Worm (Caenorhabditis elegans) whole organism, late embryonic: ENCODE data around the gene Y69E1A.1.

Experiments
- C38D4.7 ChIP-seq: fragments of 200-800 bp; sonication (Bioruptor generic); optimal IDR thresholded peaks from 2 replicates; lab custom pipeline; 2018; ENCODE audit warnings: mild to moderate bottlenecking, missing genetic modification characterization, moderate library complexity, missing compliant biosample characterization
- K09A11.1 ChIP-seq: sonication (generic microtip); optimal IDR thresholded peaks from 2 replicates; lab custom pipeline; 2017; ENCODE audit warnings: antibody characterized with exemption, mild to moderate bottlenecking, missing genetic modification characterization, missing compliant biosample characterization; ENCODE audit not compliant: insufficient read depth
- T23F11.4 ChIP-seq: fragments of 200-800 bp; sonication (Bioruptor generic); optimal IDR thresholded peaks from 2 replicates; lab custom pipeline; 2018; ENCODE audit warnings: mild to moderate bottlenecking, missing genetic modification characterization, missing compliant biosample characterization
- ahr-1 ChIP-seq: sonication (generic microtip); optimal IDR thresholded peaks from 2 replicates; lab custom pipeline; 2016; ENCODE audit warnings: missing genetic modification characterization, missing compliant biosample characterization
- ama-1 ChIP-seq: fragments of 150-350 bp; optimal IDR thresholded peaks from 2 replicates; lab custom pipeline; 2014
- ceh-14 ChIP-seq: sonication (generic microtip); optimal IDR thresholded peaks from 2 replicates; lab custom pipeline; 2016; ENCODE audit warnings: missing genotype, missing genetic modification characterization, missing compliant biosample characterization
- ceh-18 ChIP-seq: sonication (generic microtip); optimal IDR thresholded peaks from 2 replicates; lab custom pipeline; 2016; ENCODE audit warnings: missing genetic modification characterization, missing compliant biosample characterization
- ceh-24 ChIP-seq: sonication (generic microtip); optimal IDR thresholded peaks from 2 replicates; lab custom pipeline; 2016; ENCODE audit warnings: mild to moderate bottlenecking, missing genetic modification characterization, missing compliant biosample characterization
- ceh-30 ChIP-seq: fragments of 150-350 bp; optimal IDR thresholded peaks from 2 replicates; lab custom pipeline; 2014; ENCODE audit warnings: missing biosample characterization, missing genetic modification characterization
- ceh-34 ChIP-seq: sonication (generic microtip); optimal IDR thresholded peaks from 2 replicates; lab custom pipeline; 2016; ENCODE audit warnings: mild to moderate bottlenecking, missing genetic modification characterization, missing compliant biosample characterization
- ceh-6 ChIP-seq: fragments of 200-800 bp; sonication (Bioruptor generic); optimal IDR thresholded peaks from 2 replicates; lab custom pipeline; 2018; ENCODE audit warnings: mild to moderate bottlenecking, missing genetic modification characterization, missing compliant biosample characterization
- ceh-9 ChIP-seq: sonication (generic microtip); optimal IDR thresholded peaks from 2 replicates; lab custom pipeline; 2016; ENCODE audit warnings: mild to moderate bottlenecking, missing genetic modification characterization, inconsistent platforms, missing compliant biosample characterization
- che-1 ChIP-seq: sonication (generic microtip); optimal IDR thresholded peaks from 2 replicates; lab custom pipeline; 2016; ENCODE audit warnings: mild to moderate bottlenecking, missing genetic modification characterization, missing compliant biosample characterization
- dve-1 ChIP-seq: sonication (generic microtip); optimal IDR thresholded peaks from 2 replicates; lab custom pipeline; 2017; ENCODE audit warnings: antibody characterized with exemption, mild to moderate bottlenecking, missing genetic modification characterization, missing compliant biosample characterization
- elt-2 ChIP-seq: sonication (generic microtip); optimal IDR thresholded peaks from 2 replicates; lab custom pipeline; 2016; ENCODE audit warnings: missing genetic modification reagents, missing genetic modification characterization, missing compliant biosample characterization
- ets-4 ChIP-seq: sonication (generic microtip); optimal IDR thresholded peaks from 2 replicates; lab custom pipeline; 2016; ENCODE audit warnings: missing genetic modification characterization, missing compliant biosample characterization
- fkh-6 ChIP-seq: sonication (generic microtip); optimal IDR thresholded peaks from 2 replicates; lab custom pipeline; 2016; ENCODE audit warnings: missing genetic modification characterization, missing compliant biosample characterization
- gmeb-2 ChIP-seq: sonication (generic microtip); optimal IDR thresholded peaks from 2 replicates; lab custom pipeline; 2016; ENCODE audit warnings: missing genetic modification characterization, inconsistent platforms, missing compliant biosample characterization
- hlh-30 ChIP-seq: sonication (generic microtip); optimal IDR thresholded peaks from 2 replicates; lab custom pipeline; 2017; ENCODE audit warnings: antibody characterized with exemption, missing genetic modification characterization, missing compliant biosample characterization; ENCODE audit not compliant: insufficient read depth
- hlh-8 ChIP-seq: sonication (generic microtip); optimal IDR thresholded peaks from 2 replicates; lab custom pipeline; 2016; ENCODE audit warnings: missing genotype, missing genetic modification characterization, missing compliant biosample characterization
- nhr-232 ChIP-seq: sonication (generic microtip); optimal IDR thresholded peaks from 2 replicates; lab custom pipeline; 2016; ENCODE audit warnings: missing genetic modification characterization, missing compliant biosample characterization
- npax-4 ChIP-seq: sonication (generic microtip); optimal IDR thresholded peaks from 2 replicates; lab custom pipeline; 2016; ENCODE audit warnings: missing genetic modification characterization, missing compliant biosample characterization
- odd-2 ChIP-seq: sonication (generic microtip); optimal IDR thresholded peaks from 2 replicates; lab custom pipeline; 2017; ENCODE audit warnings: antibody characterized with exemption, mild to moderate bottlenecking, missing genetic modification characterization, missing compliant biosample characterization
- pax-1 ChIP-seq: fragments of 150-350 bp; optimal IDR thresholded peaks from 2 replicates; lab custom pipeline; 2014; ENCODE audit warnings: missing biosample characterization, missing genetic modification characterization
- pha-2 ChIP-seq: sonication (generic microtip); optimal IDR thresholded peaks from 2 replicates; lab custom pipeline; 2017; ENCODE audit warnings: mild to moderate bottlenecking, missing genetic modification characterization, missing compliant biosample characterization
- pha-4 ChIP-seq: fragments of 150-350 bp; optimal IDR thresholded peaks from 2 replicates; lab custom pipeline; 2018; ENCODE audit warnings: missing biosample characterization, missing genetic modification reagents, missing genetic modification characterization
- pqm-1 ChIP-seq: sonication (generic microtip); optimal IDR thresholded peaks from 2 replicates; lab custom pipeline; 2016; ENCODE audit warnings: missing genetic modification characterization, missing compliant biosample characterization
- pros-1 ChIP-seq: fragments of 150-350 bp; optimal IDR thresholded peaks from 2 replicates; lab custom pipeline; 2014; ENCODE audit warnings: missing biosample characterization, missing genetic modification reagents, missing genetic modification characterization
- ref-2 ChIP-seq: sonication (generic microtip); optimal IDR thresholded peaks from 2 replicates; lab custom pipeline; 2016; ENCODE audit warnings: missing genetic modification characterization, missing compliant biosample characterization
- rnt-1 ChIP-seq: sonication (generic microtip); optimal IDR thresholded peaks from 2 replicates; lab custom pipeline; 2016; ENCODE audit warnings: missing genetic modification characterization, missing compliant biosample characterization
- sdc-2 ChIP-seq: sonication (generic microtip); optimal IDR thresholded peaks from 2 replicates; lab custom pipeline; 2016; ENCODE audit warnings: missing genotype, missing genetic modification characterization, missing compliant biosample characterization
- sox-4 ChIP-seq: sonication (generic microtip); optimal IDR thresholded peaks from 2 replicates; lab custom pipeline; 2017; ENCODE audit warnings: mild to moderate bottlenecking, missing genetic modification characterization, inconsistent platforms, missing compliant biosample characterization
- syd-9 ChIP-seq: sonication (generic microtip); optimal IDR thresholded peaks from 2 replicates; lab custom pipeline; 2016; ENCODE audit warnings: mild to moderate bottlenecking, missing genetic modification characterization, moderate library complexity, missing compliant biosample characterization
- tbx-7 ChIP-seq: sonication (generic microtip); optimal IDR thresholded peaks from 2 replicates; lab custom pipeline; 2016; ENCODE audit warnings: missing genotype, missing genetic modification characterization, missing compliant biosample characterization
- unc-3 ChIP-seq, 2 experiments: fragments of 200-800 bp in 1 of 2; sonication (Bioruptor generic) in 1 of 2; sonication (generic microtip) in 1 of 2; conservative IDR thresholded peaks in 1 of 2; optimal IDR thresholded peaks in 1 of 2; 2 replicates each; pipeline versions ENCODE4 v1.3.6 to Lab custom; 2016 to 2022; ENCODE audit warnings: missing compliant biosample characterization in 2 of 2, missing genetic modification characterization in 2 of 2, missing genetic modification reagents in 1 of 2
- unc-42 ChIP-seq: sonication (generic microtip); optimal IDR thresholded peaks from 2 replicates; lab custom pipeline; 2016; ENCODE audit warnings: missing genotype, missing genetic modification characterization, missing compliant biosample characterization
- zip-5 ChIP-seq: sonication (generic microtip); optimal IDR thresholded peaks from 2 replicates; lab custom pipeline; 2016; ENCODE audit warnings: missing genetic modification characterization, missing compliant biosample characterization

The Y69E1A.1 gene

DNA sequence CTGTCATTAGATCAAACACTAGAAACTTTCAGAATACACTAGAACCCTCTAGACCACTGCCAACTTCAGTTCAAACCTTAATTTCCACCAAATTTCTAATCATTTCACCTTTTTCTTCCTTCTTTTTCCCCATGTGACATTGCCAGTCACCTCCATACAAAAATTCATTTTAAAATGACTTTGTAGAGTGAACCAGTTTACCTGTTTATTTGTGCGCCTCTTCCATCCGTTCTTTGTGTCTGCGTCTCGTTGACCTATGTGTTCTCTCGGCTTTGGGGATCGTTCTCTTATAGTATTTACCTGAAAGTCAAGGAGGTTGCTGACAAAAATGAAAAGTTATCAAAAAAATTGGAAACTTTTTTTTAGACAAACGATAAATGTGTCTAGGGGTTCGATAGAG is 31.9 kb upstream of the Y69E1A.1 start:
- TF ChIP-seq sdc-2 (tag; lab: Kevin White, UChicago) (no peak), C38D4.7 (GFP tag; lab: Kevin White, UChicago) (no peak), rnt-1 (tag; lab: Kevin White, UChicago) (no peak), che-1 (tag; lab: Kevin White, UChicago) (no peak)

DNA sequence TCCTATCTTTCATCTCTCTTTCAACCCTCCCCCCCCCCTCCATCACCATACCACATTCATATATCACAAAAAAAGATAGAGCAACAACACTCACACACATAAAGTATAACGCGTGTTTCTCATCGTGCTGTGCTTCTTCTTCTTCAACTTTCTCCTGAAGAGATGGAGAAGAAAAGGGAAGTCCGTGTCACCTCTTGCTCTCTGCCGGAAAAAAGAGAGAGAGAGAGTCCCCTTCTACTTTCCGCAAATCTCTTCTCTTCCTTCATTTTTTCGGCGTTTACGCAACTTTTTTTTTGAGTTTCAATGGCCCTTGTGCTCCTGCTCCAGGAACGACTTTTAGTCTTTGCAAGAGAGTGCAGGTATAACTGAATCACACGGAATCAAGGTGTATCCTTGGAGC is 31.0 kb upstream of the Y69E1A.1 start:
- TF ChIP-seq pqm-1 (tag; lab: Kevin White, UChicago) (no peak), ceh-18 (tag; lab: Kevin White, UChicago) (peak; percentile 49)

DNA sequence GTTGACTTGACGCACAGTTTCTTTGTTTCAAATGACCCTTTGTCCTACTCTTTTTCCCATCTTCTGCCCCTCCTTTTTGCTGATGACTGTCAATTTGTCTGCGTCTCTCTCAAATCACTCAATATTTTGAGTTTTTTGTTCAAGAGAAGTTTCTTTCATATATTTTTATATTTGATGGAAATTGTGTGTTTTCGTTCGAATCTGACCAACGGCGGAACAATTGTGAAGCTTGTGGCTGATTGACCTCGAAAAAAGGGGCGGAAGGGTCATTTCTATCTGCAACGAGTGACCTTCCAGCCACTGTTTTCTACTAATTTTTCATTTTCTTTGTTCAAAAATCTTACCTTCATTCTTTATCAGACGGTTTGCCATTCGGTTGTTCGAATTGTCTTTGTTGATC is 29.9 kb upstream of the Y69E1A.1 start:
- TF ChIP-seq ref-2 (tag; lab: Kevin White, UChicago) (no peak), pax-1 (tag; lab: Kevin White, UChicago) (no peak), ceh-6 (GFP tag; lab: Kevin White, UChicago) (no peak), npax-4 (tag; lab: Kevin White, UChicago) (no peak), tbx-7 (no peak), odd-2 (tag; lab: Kevin White, UChicago) (no peak), syd-9 (tag; lab: Kevin White, UChicago) (no peak), ceh-14 (tag; lab: Kevin White, UChicago) (no peak), gmeb-2 (no peak), dve-1 (tag; lab: Kevin White, UChicago) (no peak), hlh-30 (tag; lab: Kevin White, UChicago) (no peak), sdc-2 (tag; lab: Kevin White, UChicago) (no peak), zip-5 (tag; lab: Kevin White, UChicago) (no peak), ama-1 (lab: Kevin White, UChicago) (no peak), unc-42 (tag; lab: Kevin White, UChicago) (no peak), ceh-18 (tag; lab: Kevin White, UChicago) (no peak), ceh-34 (tag; lab: Kevin White, UChicago) (no peak), fkh-6 (tag; lab: Kevin White, UChicago) (no peak)

DNA sequence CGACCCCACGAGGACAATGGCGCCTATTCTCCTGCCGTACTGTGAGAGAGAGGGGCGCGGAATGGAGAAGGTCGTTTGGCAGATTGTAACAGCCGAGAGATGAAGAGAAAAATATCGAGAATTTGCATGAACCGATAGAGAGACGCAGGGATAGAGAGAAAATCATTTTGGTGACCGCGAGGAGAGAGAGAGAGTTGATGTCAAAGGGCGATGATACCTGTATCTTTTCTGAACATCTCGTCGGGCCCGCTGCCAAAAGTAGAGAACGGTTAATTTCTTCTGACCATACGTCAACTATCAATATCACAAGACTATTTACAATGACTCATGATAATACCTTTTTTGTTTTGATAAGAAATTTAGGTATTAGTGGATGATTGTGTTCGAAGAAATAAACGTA is 27.3 kb upstream of the Y69E1A.1 start:
- TF ChIP-seq pha-2 (tag; lab: Kevin White, UChicago) (no peak), elt-2 (peak; percentile 72)

DNA sequence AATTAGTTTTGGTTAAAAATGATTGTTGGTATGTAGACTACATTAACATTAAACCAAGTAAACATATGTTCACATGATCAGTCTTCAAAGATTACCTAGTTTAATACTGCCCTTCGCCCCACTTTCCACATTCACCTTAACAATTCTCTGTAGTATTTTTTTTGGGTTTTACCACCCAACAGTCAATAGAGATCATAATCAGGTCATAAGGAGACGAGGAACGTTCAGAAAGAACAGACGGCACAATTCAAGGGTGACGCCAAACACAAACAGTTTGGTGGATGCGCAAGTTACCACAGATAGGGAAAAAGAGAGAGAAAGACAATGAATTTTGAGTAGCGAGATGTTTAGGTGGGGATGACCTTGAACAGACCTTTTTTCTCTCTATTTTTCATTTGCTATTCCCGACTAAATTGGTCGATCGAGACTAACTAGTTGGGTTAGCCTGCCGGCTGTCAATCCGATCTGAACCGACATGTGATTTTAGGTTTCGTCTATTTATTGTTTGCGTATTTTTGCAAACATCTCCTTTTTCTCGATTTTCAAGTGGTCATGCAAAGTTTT is 23.0 kb upstream of the Y69E1A.1 start:
- no peak for TF ChIP-seq T23F11.4 (GFP tag; lab: Kevin White, UChicago)

DNA sequence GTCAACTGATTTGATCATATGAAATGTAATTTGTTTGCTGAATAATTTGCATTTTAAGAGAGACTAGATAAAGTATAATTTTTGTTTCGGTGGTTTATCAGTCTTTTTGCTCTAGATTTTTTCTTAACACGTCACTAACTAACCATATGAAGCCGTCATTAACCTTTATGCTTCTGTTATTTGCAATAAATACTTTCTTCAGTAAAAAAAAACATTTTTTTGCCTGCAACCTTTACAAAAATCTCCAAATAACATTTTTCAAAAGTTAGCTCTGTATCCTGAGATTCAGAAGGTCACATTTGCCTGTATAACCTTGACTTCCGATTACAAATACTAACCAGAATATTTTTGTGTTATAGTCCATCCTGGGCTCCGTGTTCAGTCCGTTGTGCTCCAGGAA is 22.1 kb upstream of the Y69E1A.1 start:
- no peak for TF ChIP-seq hlh-8
- no peak for TF ChIP-seq pros-1
- TF ChIP-seq K09A11.1 (tag; lab: Kevin White, UChicago), result no peak
- no peak for TF ChIP-seq che-1 (tag; lab: Kevin White, UChicago)
- no peak for TF ChIP-seq ceh-24 (tag; lab: Kevin White, UChicago)
- TF ChIP-seq ets-4 (tag; lab: Kevin White, UChicago), result no peak
- no peak for TF ChIP-seq unc-3 (GFP tag; conservative IDR thresholded peaks at IDR 0.05; lab: Robert Waterston, UW)
- TF ChIP-seq unc-3 (tag; optimal IDR thresholded peaks at IDR 0.05; lab: Kevin White, UChicago), result no peak
- TF ChIP-seq odd-2 (tag; lab: Kevin White, UChicago), result no peak
- TF ChIP-seq ama-1 (lab: Kevin White, UChicago), result no peak
- no peak for TF ChIP-seq nhr-232 (tag; lab: Kevin White, UChicago)
- no peak for TF ChIP-seq pqm-1 (tag; lab: Kevin White, UChicago)
- TF ChIP-seq pha-4 (tag; lab: Kevin White, UChicago), result no peak
- TF ChIP-seq ahr-1 (tag; lab: Kevin White, UChicago), result no peak
- no peak for TF ChIP-seq ceh-18 (tag; lab: Kevin White, UChicago)
- no peak for TF ChIP-seq sox-4 (tag; lab: Kevin White, UChicago)
- TF ChIP-seq syd-9 (tag; lab: Kevin White, UChicago), result no peak
- TF ChIP-seq ceh-9 (tag; lab: Kevin White, UChicago), result no peak
- TF ChIP-seq ref-2 (tag; lab: Kevin White, UChicago), result no peak
- no peak for TF ChIP-seq unc-42 (tag; lab: Kevin White, UChicago)
- TF ChIP-seq ceh-30 (tag; lab: Kevin White, UChicago), result no peak
